Fruit fly (Drosophila melanogaster) whole organism, embryonic: ENCODE data around the gene Hecw.

Source experiments
- Atf-2 ChIP-seq: fragments of 200-800 bp; sonication (Bioruptor generic); optimal IDR thresholded peaks from 2 replicates; lab custom pipeline; 2016; ENCODE audit warnings: missing biosample characterization, missing genetic modification characterization
- Blimp-1 ChIP-seq: fragments of 200-800 bp; sonication (Bioruptor generic); optimal IDR thresholded peaks from 3 replicates; lab custom pipeline; 2018; ENCODE audit warnings: missing biosample characterization, missing genetic modification characterization, mild to moderate bottlenecking, moderate library complexity, missing genetic modification reagents
- CG1024 ChIP-seq: fragments of 200-800 bp; sonication (Bioruptor generic); IDR thresholded peaks from 2 replicates; pipeline ENCODE4 v1.3.6; 2022; ENCODE audit warnings: missing biosample characterization, missing genetic modification characterization
- CG10267 ChIP-seq: fragments of 200-800 bp; sonication (Bioruptor generic); optimal IDR thresholded peaks from 2 replicates; lab custom pipeline; 2018; ENCODE audit warnings: missing biosample characterization, mild to moderate bottlenecking, missing genetic modification characterization, moderate library complexity
- CG12299 ChIP-seq: fragments of 200-800 bp; sonication (Bioruptor generic); optimal IDR thresholded peaks from 2 replicates; lab custom pipeline; 2018; ENCODE audit warnings: missing biosample characterization, mild to moderate bottlenecking, missing genetic modification characterization
- CG12391 ChIP-seq: fragments of 200-800 bp; sonication (Bioruptor generic); optimal IDR thresholded peaks from 3 replicates; lab custom pipeline; 2018; ENCODE audit warnings: missing biosample characterization, mild to moderate bottlenecking, missing genetic modification characterization, moderate library complexity
- CG13424 ChIP-seq: fragments of 200-800 bp; sonication (Bioruptor generic); optimal IDR thresholded peaks from 2 replicates; lab custom pipeline; 2019; ENCODE audit warnings: missing biosample characterization, mild to moderate bottlenecking, missing genetic modification characterization, moderate library complexity
- CG15269 ChIP-seq: fragments of 200-800 bp; sonication (Bioruptor generic); optimal IDR thresholded peaks from 2 replicates; lab custom pipeline; 2018; ENCODE audit warnings: missing biosample characterization, mild to moderate bottlenecking, missing genetic modification characterization, moderate library complexity
- CG15601 ChIP-seq: fragments of 200-800 bp; sonication (Bioruptor generic); optimal IDR thresholded peaks from 3 replicates; lab custom pipeline; 2019; ENCODE audit warnings: missing biosample characterization, mild to moderate bottlenecking, missing genetic modification characterization, moderate library complexity
- CG15696 ChIP-seq: fragments of 200-800 bp; sonication (Bioruptor generic); optimal IDR thresholded peaks from 2 replicates; lab custom pipeline; 2019; ENCODE audit warnings: missing biosample characterization, mild to moderate bottlenecking, missing genetic modification characterization, moderate library complexity
- CG17829 ChIP-seq: fragments of 200-800 bp; optimal IDR thresholded peaks from 2 replicates; lab custom pipeline; 2019; ENCODE audit warnings: missing biosample characterization, mild to moderate bottlenecking, missing genetic modification characterization, moderate library complexity
- CG18764 ChIP-seq: fragments of 200-800 bp; sonication (Bioruptor generic); optimal IDR thresholded peaks from 3 replicates; lab custom pipeline; 2016; ENCODE audit warnings: missing biosample characterization, missing genetic modification characterization
- CG2678 ChIP-seq: fragments of 200-800 bp; sonication (Bioruptor generic); optimal IDR thresholded peaks from 3 replicates; lab custom pipeline; 2019; ENCODE audit warnings: missing biosample characterization, mild to moderate bottlenecking, missing genetic modification characterization, moderate library complexity
- CG31441 ChIP-seq: fragments of 200-800 bp; sonication (Bioruptor generic); IDR thresholded peaks from 2 replicates; pipeline ENCODE4 v1.3.6; 2022; ENCODE audit warnings: missing biosample characterization, missing genetic modification characterization
- CG32532 ChIP-seq: fragments of 200-800 bp; sonication (Bioruptor generic); IDR thresholded peaks from 2 replicates; pipeline ENCODE4 v1.3.6; 2022; ENCODE audit warnings: missing biosample characterization, missing genetic modification characterization
- CG32767 ChIP-seq: fragments of 200-800 bp; sonication (Bioruptor generic); IDR thresholded peaks from 2 replicates; pipeline ENCODE4 v1.3.6; 2022; ENCODE audit warnings: missing biosample characterization, missing genetic modification characterization
- CG32772 ChIP-seq: fragments of 200-800 bp; sonication (Bioruptor generic); IDR thresholded peaks from 2 replicates; pipeline ENCODE4 v1.3.6; 2022; ENCODE audit warnings: missing biosample characterization, missing genetic modification characterization
- CG5245 ChIP-seq: fragments of 200-800 bp; sonication (Bioruptor generic); optimal IDR thresholded peaks from 3 replicates; lab custom pipeline; 2016; ENCODE audit warnings: missing biosample characterization, missing genetic modification characterization
- CG6689 ChIP-seq: fragments of 200-800 bp; sonication (Bioruptor generic); IDR thresholded peaks from 2 replicates; pipeline ENCODE4 v1.3.6; 2022; ENCODE audit warnings: missing biosample characterization, missing genetic modification characterization
- CG8944 ChIP-seq: fragments of 200-800 bp; sonication (Bioruptor generic); optimal IDR thresholded peaks from 3 replicates; lab custom pipeline; 2016; ENCODE audit warnings: missing biosample characterization, missing genetic modification characterization
- CHES-1-like ChIP-seq: fragments of 200-800 bp; sonication (Bioruptor generic); optimal IDR thresholded peaks from 2 replicates; lab custom pipeline; 2016; ENCODE audit warnings: missing biosample characterization, missing genetic modification characterization
- D ChIP-seq, 2 experiments: fragments of 200-800 bp in 1 of 2; fragments of >200 bp in 1 of 2; sonication (Bioruptor generic) in 1 of 2; optimal IDR thresholded peaks; 2 replicates in 1 of 2; 3 replicates in 1 of 2; lab custom pipeline; 2017; ENCODE audit warnings: mild to moderate bottlenecking in 1 of 2, missing biosample characterization in 1 of 2, missing genetic modification characterization in 1 of 2, missing genetic modification reagents in 1 of 2
- Drgx ChIP-seq: fragments of 200-800 bp; sonication (Bioruptor generic); IDR thresholded peaks from 2 replicates; pipeline ENCODE4 v1.3.6; 2022; ENCODE audit warnings: missing biosample characterization, missing genetic modification characterization
- Max ChIP-seq: fragments of 200-800 bp; sonication (Bioruptor generic); optimal IDR thresholded peaks from 2 replicates; lab custom pipeline; 2016; ENCODE audit warnings: missing biosample characterization, mild to moderate bottlenecking, missing genetic modification characterization
- NfI ChIP-seq: fragments of 200-800 bp; sonication (Bioruptor generic); optimal IDR thresholded peaks from 3 replicates; lab custom pipeline; 2018; ENCODE audit warnings: missing biosample characterization, mild to moderate bottlenecking, missing genetic modification characterization, moderate library complexity
- PHDP ChIP-seq: fragments of 200-800 bp; sonication (Bioruptor generic); optimal IDR thresholded peaks from 3 replicates; lab custom pipeline; 2018; ENCODE audit warnings: missing biosample characterization, mild to moderate bottlenecking, missing genetic modification characterization, moderate library complexity
- Pdp1 ChIP-seq, 2 experiments: fragments of 200-800 bp; sonication (Bioruptor generic); optimal IDR thresholded peaks; 3 replicates each; lab custom pipeline; 2016; ENCODE audit warnings: missing biosample characterization in 2 of 2, missing genetic modification characterization in 2 of 2, mild to moderate bottlenecking in 1 of 2, moderate library complexity in 1 of 2
- Ptx1 ChIP-seq: fragments of 200-800 bp; sonication (Bioruptor generic); IDR thresholded peaks from 2 replicates; pipeline ENCODE4 v1.3.6; 2022; ENCODE audit warnings: missing biosample characterization, missing genetic modification characterization
- Sox100B ChIP-seq: fragments of 200-800 bp; sonication (Bioruptor generic); optimal IDR thresholded peaks from 3 replicates; lab custom pipeline; 2018; ENCODE audit warnings: missing biosample characterization, mild to moderate bottlenecking, missing genetic modification characterization
- Sry-β ChIP-seq: fragments of 200-800 bp; sonication (Bioruptor generic); optimal IDR thresholded peaks from 2 replicates; lab custom pipeline; 2018; ENCODE audit warnings: missing biosample characterization, mild to moderate bottlenecking, missing genetic modification characterization, moderate library complexity
- al ChIP-seq: fragments of 200-800 bp; sonication (Bioruptor generic); IDR thresholded peaks from 2 replicates; pipeline ENCODE4 v1.3.6; 2022; ENCODE audit warnings: missing biosample characterization, missing genetic modification characterization
- bbx ChIP-seq: fragments of 200-800 bp; sonication (Bioruptor generic); IDR thresholded peaks from 2 replicates; pipeline ENCODE4 v1.3.6; 2022; ENCODE audit warnings: missing biosample characterization, missing genetic modification characterization; ENCODE audit not compliant: partially characterized antibody
- caup ChIP-seq: fragments of 200-800 bp; sonication (Bioruptor generic); optimal IDR thresholded peaks from 3 replicates; lab custom pipeline; 2017; ENCODE audit warnings: missing biosample characterization, mild to moderate bottlenecking, missing genetic modification characterization, moderate library complexity; ENCODE audit not compliant: severe bottlenecking
- cg ChIP-seq: fragments of 200-800 bp; sonication (Bioruptor generic); optimal IDR thresholded peaks from 3 replicates; lab custom pipeline; 2019; ENCODE audit warnings: missing biosample characterization, mild to moderate bottlenecking, missing genetic modification characterization, moderate library complexity
- croc ChIP-seq: fragments of 200-800 bp; sonication (Bioruptor generic); conservative IDR thresholded peaks from 3 replicates; pipeline ENCODE4 v1.3.6; 2022; ENCODE audit warnings: missing biosample characterization, missing genetic modification characterization
- emc ChIP-seq: fragments of 200-800 bp; sonication (Bioruptor generic); optimal IDR thresholded peaks from 2 replicates; lab custom pipeline; 2016; ENCODE audit warnings: missing biosample characterization, missing genetic modification characterization
- fd96Cb ChIP-seq: fragments of 200-800 bp; sonication (Bioruptor generic); optimal IDR thresholded peaks from 2 replicates; lab custom pipeline; 2018; ENCODE audit warnings: missing biosample characterization, mild to moderate bottlenecking, missing genetic modification characterization, moderate library complexity
- ken ChIP-seq: fragments of 200-800 bp; sonication (Bioruptor generic); IDR thresholded peaks from 3 replicates; pipeline ENCODE4 v1.3.6; 2022; ENCODE audit warnings: missing biosample characterization, missing genetic modification characterization
- lola ChIP-seq, 3 experiments: fragments of >200 bp in 2 of 3; fragments of 200-800 bp in 1 of 3; sonication (Bioruptor generic) in 1 of 3; optimal IDR thresholded peaks; 2 replicates each; lab custom pipeline; 2017 to 2019; ENCODE audit warnings: missing biosample characterization in 3 of 3, missing genetic modification characterization in 3 of 3, mild to moderate bottlenecking in 1 of 3, moderate library complexity in 1 of 3
- nmo ChIP-seq: fragments of 200-800 bp; sonication (Bioruptor generic); optimal IDR thresholded peaks from 2 replicates; lab custom pipeline; 2018; ENCODE audit warnings: missing biosample characterization, mild to moderate bottlenecking, missing genetic modification characterization, moderate library complexity
- otp ChIP-seq: fragments of 200-800 bp; sonication (Bioruptor generic); IDR thresholded peaks from 3 replicates; pipeline ENCODE4, ENCODE4 v1.3.6; 2022; ENCODE audit warnings: missing biosample characterization, missing genetic modification characterization
- prd ChIP-seq, 3 experiments: fragments of >200 bp in 2 of 3; fragments of 200-800 bp in 1 of 3; sonication (Bioruptor generic) in 1 of 3; optimal IDR thresholded peaks in 2 of 3; IDR thresholded peaks in 1 of 3; 2 replicates in 2 of 3; 3 replicates in 1 of 3; pipeline versions ENCODE4 v1.3.6 to Lab custom; 2017 to 2022; ENCODE audit warnings: missing biosample characterization in 1 of 3, missing genetic modification characterization in 1 of 3
- run ChIP-seq: fragments of 200-800 bp; sonication (Bioruptor generic); optimal IDR thresholded peaks from 3 replicates; lab custom pipeline; 2018; ENCODE audit warnings: missing biosample characterization, mild to moderate bottlenecking, missing genetic modification characterization
- sc ChIP-seq, 3 experiments: fragments of >200 bp in 2 of 3; fragments of 200-800 bp in 1 of 3; sonication (Bioruptor generic) in 1 of 3; optimal IDR thresholded peaks; 2 replicates in 2 of 3; 3 replicates in 1 of 3; lab custom pipeline; 2017; ENCODE audit warnings: mild to moderate bottlenecking in 1 of 3, missing biosample characterization in 1 of 3, missing genetic modification characterization in 1 of 3, missing genetic modification reagents in 1 of 3
- ssp ChIP-seq: fragments of 200-800 bp; sonication (Bioruptor generic); IDR thresholded peaks from 2 replicates; pipeline ENCODE4 v1.3.6; 2022; ENCODE audit warnings: missing biosample characterization, missing genetic modification characterization
- stc ChIP-seq: fragments of 200-800 bp; sonication (Bioruptor generic); IDR thresholded peaks from 2 replicates; pipeline ENCODE4 v1.3.6; 2022; ENCODE audit warnings: missing biosample characterization, missing genetic modification characterization
- tio ChIP-seq: fragments of 200-800 bp; sonication (Bioruptor generic); optimal IDR thresholded peaks from 2 replicates; lab custom pipeline; 2017; ENCODE audit warnings: missing biosample characterization, missing genetic modification characterization, inconsistent platforms

The Hecw gene

dm6 chrX:9650048-9650447, 41.3 kb downstream of the Hecw start (continued):
- TF ChIP-seq PHDP (tag; lab: Kevin White, UChicago) (peak; percentile 36), al (GFP tag; lab: Robert Waterston, UW) (no peak), caup (GFP tag; lab: Kevin White, UChicago) (no peak), cg (GFP tag; lab: Kevin White, UChicago) (no peak), Sox100B (GFP tag; lab: Kevin White, UChicago) (peak; percentile 7), Ptx1 (GFP tag; lab: Robert Waterston, UW) (peak; percentile 58), CG32772 (peak; percentile 63; the same call in 1 of the 2 replicates), CG6689 (GFP tag; lab: Robert Waterston, UW) (peak; percentile 57), sc (optimal IDR thresholded peaks at IDR 0.05; lab: Kevin White, UChicago) (no peak), sc (GFP tag; optimal IDR thresholded peaks at IDR 0.05; lab: Kevin White, UChicago) (peak; percentile 33), CG1024 (GFP tag; lab: Robert Waterston, UW) (peak; percentile 50; the same call in 1 of the 2 replicates), ken (GFP tag; lab: Robert Waterston, UW) (0 out of 3 replicates have a peak, but pooled peaks have one; percentile 56), CG2678 (tag; lab: Kevin White, UChicago) (peak; percentile 33), CG31441 (peak; percentile 45; the same call in 1 of the 2 replicates), CG15269 (peak; percentile 19), stc (peak; percentile 46; the same call in 1 of the 2 replicates), Sry-β (GFP tag; lab: Kevin White, UChicago) (no peak), prd (optimal IDR thresholded peaks at IDR 0.05; lab: Kevin White, UChicago) (no peak), prd (GFP tag; IDR thresholded peaks at IDR 0.05; lab: Robert Waterston, UW) (peak; percentile 64; the same call in 2 of the 3 replicates), Atf-2 (GFP tag; lab: Kevin White, UChicago) (peak; percentile 22), CG15601 (tag; lab: Kevin White, UChicago) (peak; percentile 21), Pdp1 (GFP tag; optimal IDR thresholded peaks at IDR 0.05; lab: Kevin White, UChicago) (peak in 1 of 2 experiments; percentile 23), CG5245 (no peak), Max (GFP tag; lab: Kevin White, UChicago) (no peak), CHES-1-like (GFP tag; lab: Kevin White, UChicago) (no peak), croc (peak; percentile 52; the same call in 2 of the 3 replicates), CG32532 (no peak), tio (GFP tag; lab: Kevin White, UChicago) (peak; percentile 47), ssp (GFP tag; lab: Robert Waterston, UW) (peak; percentile 43; the same call in 1 of the 2 replicates), NfI (GFP tag; lab: Kevin White, UChicago) (peak; percentile 9), CG32767 (GFP tag; lab: Robert Waterston, UW) (no peak), Blimp-1 (GFP tag; lab: Kevin White, UChicago) (peak; percentile 54), CG10267 (tag; lab: Kevin White, UChicago) (peak; percentile 57), fd96Cb (tag; lab: Kevin White, UChicago) (peak; percentile 57), CG12299 (no peak), bbx (GFP tag; lab: Robert Waterston, UW) (no peak), CG17829 (tag; lab: Kevin White, UChicago) (peak; percentile 21), CG8944 (GFP tag; lab: Kevin White, UChicago) (peak; percentile 48), lola (GFP tag; optimal IDR thresholded peaks at IDR 0.05; lab: Kevin White, UChicago) (peak in 1 of 3 experiments; percentile 69), nmo (GFP tag; lab: Kevin White, UChicago) (peak; percentile 22), emc (GFP tag; lab: Kevin White, UChicago) (no peak), D (optimal IDR thresholded peaks at IDR 0.05; lab: Kevin White, UChicago) (no peak), D (GFP tag; optimal IDR thresholded peaks at IDR 0.05; lab: Kevin White, UChicago) (peak; percentile 16), CG13424 (tag; lab: Kevin White, UChicago) (peak; percentile 40), otp (GFP tag; lab: Robert Waterston, UW) (peak; percentile 66; the same call in 1 of the 3 replicates), run (tag; lab: Kevin White, UChicago) (no peak), CG18764 (GFP tag; lab: Kevin White, UChicago) (peak; percentile 30), CG15696 (tag; lab: Kevin White, UChicago) (peak; percentile 36), CG12391 (tag; lab: Kevin White, UChicago) (peak; percentile 68), Drgx (peak; percentile 90)
